Worm (Caenorhabditis elegans): ENCODE measurements around the gene hsp-25.

DNA sequence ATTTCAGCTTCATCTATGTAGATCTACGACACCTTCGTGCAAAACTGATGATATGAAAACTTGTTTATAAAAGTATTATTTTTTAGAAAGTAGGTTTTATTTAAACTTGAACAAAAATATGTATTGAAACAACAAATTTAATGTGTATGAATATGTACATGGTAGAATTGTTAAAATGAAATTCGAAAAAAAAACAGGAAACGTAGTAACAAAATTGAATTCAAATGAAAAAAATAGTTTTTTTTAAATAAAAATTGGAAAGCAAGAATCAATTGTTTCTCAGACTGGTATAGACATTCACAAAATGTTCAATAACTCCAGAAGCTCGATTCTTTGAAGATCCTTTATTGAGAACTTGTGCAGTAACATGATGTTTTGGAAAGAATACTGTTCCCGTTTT is 18.7 kb downstream of the hsp-25 start:
- TF ChIP-seq ceh-13 (GFP tag; optimal IDR thresholded peaks at IDR 0.05) (no peak), ama-1 (optimal IDR thresholded peaks at IDR 0.05) (no peak), tra-4 (tag; optimal IDR thresholded peaks at IDR 0.05) (no peak), hnd-1 (tag; optimal IDR thresholded peaks at IDR 0.05) (no peak), tbx-11 (GFP tag; IDR thresholded peaks at IDR 0.05) (no peak), flt-1 (GFP tag; IDR thresholded peaks at IDR 0.05) (no peak), ets-7 (tag; optimal IDR thresholded peaks at IDR 0.05) (no peak)
